Worm (Caenorhabditis elegans): ENCODE measurements around the gene nucl-1.

ce11 chrIV:8247341-8247740 is 42.0 kb downstream of the nucl-1 start:
- TF ChIP-seq T26A5.8 (tag; optimal IDR thresholded peaks at IDR 0.05) (no peak), hmg-20 (GFP tag; IDR thresholded peaks at IDR 0.05) (no peak), unc-62 (GFP tag; optimal IDR thresholded peaks at IDR 0.05) (no peak), dpl-1 (GFP tag; optimal IDR thresholded peaks at IDR 0.05) (no peak)

All from whole organism, young adult.